Fruit fly (Drosophila melanogaster) whole organism, embryonic: Measurements from ENCODE around the gene Ldsdh1.

Experiments used
- Adf1 ChIP-seq: fragments of 200-800 bp; sonication (Bioruptor generic); IDR thresholded peaks from 2 replicates; pipeline ENCODE4 v1.3.6; 2022; ENCODE audit warnings: missing biosample characterization, missing genetic modification characterization
- CG12071 ChIP-seq: fragments of 200-800 bp; sonication (Bioruptor generic); optimal IDR thresholded peaks from 3 replicates; lab custom pipeline; 2018; ENCODE audit warnings: missing biosample characterization, mild to moderate bottlenecking, missing genetic modification characterization
- CG13287 ChIP-seq: fragments of 200-800 bp; sonication (Bioruptor generic); IDR thresholded peaks from 2 replicates; pipeline ENCODE4 v1.3.6; 2022; ENCODE audit warnings: missing biosample characterization, missing genetic modification characterization; ENCODE audit not compliant: partially characterized antibody
- CG13775 ChIP-seq: fragments of 200-800 bp; sonication (Bioruptor generic); optimal IDR thresholded peaks from 3 replicates; lab custom pipeline; 2017; ENCODE audit warnings: missing biosample characterization, mild to moderate bottlenecking, missing genetic modification characterization
- CG15479 ChIP-seq: fragments of 200-800 bp; sonication (Bioruptor generic); optimal IDR thresholded peaks from 3 replicates; lab custom pipeline; 2019; ENCODE audit warnings: missing biosample characterization, mild to moderate bottlenecking, missing genetic modification characterization, moderate library complexity
- CG15514 ChIP-seq: fragments of 200-800 bp; sonication (Bioruptor generic); optimal IDR thresholded peaks from 3 replicates; lab custom pipeline; 2017; ENCODE audit warnings: missing biosample characterization, missing genetic modification characterization, mild to moderate bottlenecking, moderate library complexity, missing genetic modification reagents
- CG1603 ChIP-seq: fragments of 200-800 bp; sonication (Bioruptor generic); optimal IDR thresholded peaks from 2 replicates; lab custom pipeline; 2019; ENCODE audit warnings: missing biosample characterization, mild to moderate bottlenecking, missing genetic modification characterization, moderate library complexity
- CG16815 ChIP-seq: fragments of 200-800 bp; sonication (Bioruptor generic); optimal IDR thresholded peaks from 3 replicates; lab custom pipeline; 2017; ENCODE audit warnings: missing biosample characterization, mild to moderate bottlenecking, missing genetic modification characterization
- CG18764 ChIP-seq: fragments of 200-800 bp; sonication (Bioruptor generic); optimal IDR thresholded peaks from 3 replicates; lab custom pipeline; 2016; ENCODE audit warnings: missing biosample characterization, missing genetic modification characterization
- CG2116 ChIP-seq: fragments of 200-800 bp; sonication (Bioruptor generic); optimal IDR thresholded peaks from 3 replicates; lab custom pipeline; 2018; ENCODE audit warnings: missing biosample characterization, mild to moderate bottlenecking, missing genetic modification characterization
- CG2678 ChIP-seq: fragments of 200-800 bp; sonication (Bioruptor generic); optimal IDR thresholded peaks from 3 replicates; lab custom pipeline; 2019; ENCODE audit warnings: missing biosample characterization, mild to moderate bottlenecking, missing genetic modification characterization, moderate library complexity
- CG3726 ChIP-seq: fragments of 200-800 bp; sonication (Bioruptor generic); IDR thresholded peaks from 3 replicates; pipeline ENCODE4, ENCODE4 v1.3.6; 2022; ENCODE audit warnings: missing biosample characterization, missing genetic modification characterization
- CG3847 ChIP-seq: fragments of 200-800 bp; sonication (Bioruptor generic); IDR thresholded peaks from 2 replicates; pipeline ENCODE4 v1.3.6; 2022; ENCODE audit warnings: missing biosample characterization, missing genetic modification characterization
- CG7839 ChIP-seq: fragments of 200-800 bp; sonication (Bioruptor generic); optimal IDR thresholded peaks from 3 replicates; lab custom pipeline; 2018; ENCODE audit warnings: missing biosample characterization, mild to moderate bottlenecking, missing genetic modification characterization, moderate library complexity
- CG8089 ChIP-seq: fragments of 200-800 bp; sonication (Bioruptor generic); optimal IDR thresholded peaks from 3 replicates; lab custom pipeline; 2016; ENCODE audit warnings: missing biosample characterization, missing genetic modification characterization
- CG8388 ChIP-seq: fragments of 200-800 bp; sonication (Bioruptor generic); optimal IDR thresholded peaks from 2 replicates; lab custom pipeline; 2019; ENCODE audit warnings: missing biosample characterization, mild to moderate bottlenecking, missing genetic modification characterization, moderate library complexity
- CoRest ChIP-seq: fragments of 200-800 bp; sonication (Bioruptor generic); optimal IDR thresholded peaks from 3 replicates; lab custom pipeline; 2018; ENCODE audit warnings: missing biosample characterization, mild to moderate bottlenecking, missing genetic modification characterization, moderate library complexity
- D19A ChIP-seq: fragments of 200-800 bp; optimal IDR thresholded peaks from 3 replicates; lab custom pipeline; 2019; ENCODE audit warnings: missing biosample characterization, mild to moderate bottlenecking, missing genetic modification characterization, moderate library complexity
- Dip2 ChIP-seq: fragments of 200-800 bp; sonication (Bioruptor generic); IDR thresholded peaks from 2 replicates; pipeline ENCODE4 v1.3.6; 2022; ENCODE audit warnings: missing biosample characterization, missing genetic modification characterization
- HLHmδ ChIP-seq: fragments of 200-800 bp; sonication (Bioruptor generic); optimal IDR thresholded peaks from 2 replicates; lab custom pipeline; 2018; ENCODE audit warnings: missing biosample characterization, mild to moderate bottlenecking, missing genetic modification characterization, moderate library complexity
- Hr51 ChIP-seq, 2 experiments: fragments of 200-800 bp; sonication (Bioruptor generic); optimal IDR thresholded peaks; 2 replicates in 1 of 2; 3 replicates in 1 of 2; lab custom pipeline; 2016 to 2018; ENCODE audit warnings: missing biosample characterization in 2 of 2, missing genetic modification characterization in 2 of 2, mild to moderate bottlenecking in 1 of 2, moderate library complexity in 1 of 2
- Lhr ChIP-seq: fragments of 200-800 bp; sonication (Bioruptor generic); optimal IDR thresholded peaks from 3 replicates; lab custom pipeline; 2017; ENCODE audit warnings: mild to moderate bottlenecking, missing biosample characterization, missing genetic modification reagents, missing genetic modification characterization
- MBD-R2 ChIP-seq: fragments of 200-800 bp; sonication (Bioruptor generic); IDR thresholded peaks from 2 replicates; pipeline ENCODE4 v1.3.6; 2022; ENCODE audit warnings: missing biosample characterization, missing genetic modification characterization
- Med ChIP-seq: fragments of 200-800 bp; sonication (Bioruptor generic); peaks from one replicate; lab custom pipeline; 2016; ENCODE audit warnings: missing biosample characterization, missing genetic modification characterization, mild to moderate bottlenecking, inconsistent platforms, moderate library complexity
- Meics ChIP-seq: fragments of 200-800 bp; sonication (Bioruptor generic); optimal IDR thresholded peaks from 2 replicates; lab custom pipeline; 2017; ENCODE audit warnings: missing biosample characterization, mild to moderate bottlenecking, missing genetic modification characterization
- Neu2 ChIP-seq: fragments of 200-800 bp; sonication (Bioruptor generic); optimal IDR thresholded peaks from 3 replicates; lab custom pipeline; 2016; ENCODE audit warnings: missing biosample characterization, missing genetic modification characterization, borderline replicate concordance
- Nf-YB ChIP-seq: fragments of 200-800 bp; sonication (Bioruptor generic); optimal IDR thresholded peaks from 3 replicates; lab custom pipeline; 2019; ENCODE audit warnings: missing biosample characterization, mild to moderate bottlenecking, missing genetic modification characterization, moderate library complexity
- Scr ChIP-seq: fragments of 200-800 bp; sonication (Bioruptor generic); IDR thresholded peaks from 2 replicates; pipeline ENCODE4 v1.3.6; 2022; ENCODE audit warnings: missing biosample characterization, missing genetic modification characterization; ENCODE audit not compliant: partially characterized antibody
- Six4 ChIP-seq: fragments of 200-800 bp; sonication (Bioruptor generic); optimal IDR thresholded peaks from 2 replicates; lab custom pipeline; 2016; ENCODE audit warnings: missing biosample characterization, missing genetic modification characterization
- Sox100B ChIP-seq: fragments of 200-800 bp; sonication (Bioruptor generic); optimal IDR thresholded peaks from 3 replicates; lab custom pipeline; 2018; ENCODE audit warnings: missing biosample characterization, mild to moderate bottlenecking, missing genetic modification characterization
- ato ChIP-seq: fragments of 200-800 bp; sonication (Bioruptor generic); IDR thresholded peaks from 2 replicates; pipeline ENCODE4 v1.3.6; 2022; ENCODE audit warnings: missing biosample characterization, missing genetic modification characterization; ENCODE audit not compliant: partially characterized antibody
- cad ChIP-seq: fragments of >200 bp; optimal IDR thresholded peaks from 2 replicates; lab custom pipeline; 2017; ENCODE audit warnings: missing biosample characterization, missing genetic modification characterization
- caup ChIP-seq: fragments of 200-800 bp; sonication (Bioruptor generic); optimal IDR thresholded peaks from 3 replicates; lab custom pipeline; 2017; ENCODE audit warnings: missing biosample characterization, mild to moderate bottlenecking, missing genetic modification characterization, moderate library complexity; ENCODE audit not compliant: severe bottlenecking
- cg ChIP-seq: fragments of 200-800 bp; sonication (Bioruptor generic); optimal IDR thresholded peaks from 3 replicates; lab custom pipeline; 2019; ENCODE audit warnings: missing biosample characterization, mild to moderate bottlenecking, missing genetic modification characterization, moderate library complexity
- en ChIP-seq: fragments of 200-800 bp; sonication (Bioruptor generic); optimal IDR thresholded peaks from 2 replicates; lab custom pipeline; 2016; ENCODE audit warnings: missing biosample characterization, missing genetic modification characterization
- fd102C ChIP-seq: fragments of 200-800 bp; sonication (Bioruptor generic); optimal IDR thresholded peaks from 2 replicates; lab custom pipeline; 2018; ENCODE audit warnings: missing biosample characterization, mild to moderate bottlenecking, missing genetic modification characterization, moderate library complexity
- fd64A ChIP-seq: fragments of 200-800 bp; sonication (Bioruptor generic); optimal IDR thresholded peaks from 3 replicates; lab custom pipeline; 2018; ENCODE audit warnings: missing biosample characterization, mild to moderate bottlenecking, missing genetic modification characterization
- fu2 ChIP-seq: fragments of 200-800 bp; sonication (Bioruptor generic); optimal IDR thresholded peaks from 2 replicates; lab custom pipeline; 2016; ENCODE audit warnings: missing biosample characterization, missing genetic modification characterization
- jing ChIP-seq: fragments of 200-800 bp; sonication (Bioruptor generic); optimal IDR thresholded peaks from 2 replicates; lab custom pipeline; 2018; ENCODE audit warnings: missing biosample characterization, mild to moderate bottlenecking, missing genetic modification characterization
- jumu ChIP-seq: fragments of 200-800 bp; sonication (Bioruptor generic); optimal IDR thresholded peaks from 3 replicates; lab custom pipeline; 2016; ENCODE audit warnings: missing biosample characterization, missing genetic modification characterization
- nerfin-1 ChIP-seq: fragments of 200-800 bp; sonication (Bioruptor generic); optimal IDR thresholded peaks from 3 replicates; lab custom pipeline; 2019; ENCODE audit warnings: missing biosample characterization, mild to moderate bottlenecking, missing genetic modification characterization, moderate library complexity
- peb ChIP-seq: fragments of 200-800 bp; sonication (Bioruptor generic); IDR thresholded peaks from 2 replicates; pipeline ENCODE4 v1.3.6; 2022; ENCODE audit warnings: missing biosample characterization, missing genetic modification characterization
- pfk ChIP-seq: fragments of 200-800 bp; sonication (Bioruptor generic); optimal IDR thresholded peaks from 2 replicates; lab custom pipeline; 2018; ENCODE audit warnings: missing biosample characterization, mild to moderate bottlenecking, missing genetic modification characterization, moderate library complexity
- ranshi ChIP-seq: fragments of 200-800 bp; sonication (Bioruptor generic); IDR thresholded peaks from 2 replicates; pipeline ENCODE4 v1.3.6; 2022; ENCODE audit warnings: missing biosample characterization, missing genetic modification characterization
- sima ChIP-seq: fragments of 200-800 bp; sonication (Bioruptor generic); optimal IDR thresholded peaks from 2 replicates; lab custom pipeline; 2016; ENCODE audit warnings: missing biosample characterization, missing genetic modification characterization
- so ChIP-seq: fragments of 200-800 bp; sonication (Bioruptor generic); IDR thresholded peaks from 3 replicates; pipeline ENCODE4 v1.3.6; 2022; ENCODE audit warnings: missing biosample characterization, missing genetic modification characterization
- sqz ChIP-seq: fragments of 200-800 bp; sonication (Bioruptor generic); optimal IDR thresholded peaks from 3 replicates; lab custom pipeline; 2018; ENCODE audit warnings: missing biosample characterization, mild to moderate bottlenecking, missing genetic modification characterization
- tin ChIP-seq: fragments of 200-800 bp; sonication (Bioruptor generic); optimal IDR thresholded peaks from 3 replicates; lab custom pipeline; 2016; ENCODE audit warnings: missing biosample characterization, missing genetic modification characterization
- unc-4 ChIP-seq: fragments of 200-800 bp; sonication (Bioruptor generic); IDR thresholded peaks from 2 replicates; pipeline ENCODE4 v1.3.6; 2022; ENCODE audit warnings: missing biosample characterization, missing genetic modification characterization; ENCODE audit not compliant: partially characterized antibody
- wdn ChIP-seq: fragments of 200-800 bp; sonication (Bioruptor generic); IDR thresholded peaks from 2 replicates; pipeline ENCODE4 v1.3.6; 2022; ENCODE audit warnings: missing biosample characterization, missing genetic modification characterization
- zen ChIP-seq: fragments of 200-800 bp; sonication (Bioruptor generic); optimal IDR thresholded peaks from 3 replicates; lab custom pipeline; 2018; ENCODE audit warnings: missing biosample characterization, mild to moderate bottlenecking, missing genetic modification characterization, moderate library complexity

Gene Ldsdh1

dm6 chrX:8120939-8121338, 39.5 kb upstream of the Ldsdh1 start, which contains the start of gene CG2260 (continued):
- TF ChIP-seq wdn (GFP tag; lab: Robert Waterston, UW) = no peak
- TF ChIP-seq Sox100B (GFP tag; lab: Kevin White, UChicago) = no peak
- no peak for TF ChIP-seq Meics (GFP tag; lab: Kevin White, UChicago)
- no peak for TF ChIP-seq Adf1 (GFP tag; lab: Robert Waterston, UW)
- TF ChIP-seq CG18764 (GFP tag; lab: Kevin White, UChicago) = no peak
- TF ChIP-seq fu2 (GFP tag; lab: Kevin White, UChicago) = no peak
- no peak for TF ChIP-seq zen (tag; lab: Kevin White, UChicago)
- no peak for TF ChIP-seq CG15479 (GFP tag; lab: Kevin White, UChicago)
- TF ChIP-seq CG2678 (tag; lab: Kevin White, UChicago) = no peak
- no peak for TF ChIP-seq so
- no peak for TF ChIP-seq nerfin-1
- no peak for TF ChIP-seq pfk (GFP tag; lab: Kevin White, UChicago)
- TF ChIP-seq cad (GFP tag; lab: Kevin White, UChicago) = no peak
- no peak for TF ChIP-seq ranshi (GFP tag; lab: Robert Waterston, UW)
- no peak for TF ChIP-seq ato
- no peak for TF ChIP-seq Nf-YB (GFP tag; lab: Kevin White, UChicago)
- no peak for TF ChIP-seq en (GFP tag; lab: Kevin White, UChicago)
- TF ChIP-seq CG16815 (GFP tag; lab: Kevin White, UChicago) = no peak
- TF ChIP-seq CG8388 (GFP tag; lab: Kevin White, UChicago) = no peak
- TF ChIP-seq fd64A (GFP tag; lab: Kevin White, UChicago) = no peak
- no peak for TF ChIP-seq caup (GFP tag; lab: Kevin White, UChicago)
- peak; percentile 27; the same call in 1 of the 2 replicates for TF ChIP-seq CG13287 (GFP tag; lab: Robert Waterston, UW)
- TF ChIP-seq Six4 (GFP tag; lab: Kevin White, UChicago) = no peak
- TF ChIP-seq peb (GFP tag; lab: Robert Waterston, UW) = no peak
- TF ChIP-seq sqz (GFP tag; lab: Kevin White, UChicago) = no peak
- TF ChIP-seq tin = no peak
- no peak for TF ChIP-seq jumu (GFP tag; lab: Kevin White, UChicago)
- peak; percentile 77 for TF ChIP-seq MBD-R2 (GFP tag; lab: Robert Waterston, UW)
- TF ChIP-seq CG8089 = no peak
- TF ChIP-seq CG13775 (GFP tag; lab: Kevin White, UChicago) = no peak
- no peak for TF ChIP-seq Neu2
- no peak for TF ChIP-seq HLHmδ (GFP tag; lab: Kevin White, UChicago)
- TF ChIP-seq CoRest (tag; lab: Kevin White, UChicago) = no peak
- peak; percentile 40 for TF ChIP-seq unc-4 (GFP tag; lab: Robert Waterston, UW)
- no peak for TF ChIP-seq cg (GFP tag; lab: Kevin White, UChicago)
- TF ChIP-seq Scr (GFP tag; lab: Robert Waterston, UW) = no peak
- TF ChIP-seq CG15514 (GFP tag; lab: Kevin White, UChicago) = peak; percentile 75
- no peak for TF ChIP-seq CG7839 (tag; lab: Kevin White, UChicago)
- TF ChIP-seq Hr51 (GFP tag; optimal IDR thresholded peaks at IDR 0.05; lab: Kevin White, UChicago) = no peak
- TF ChIP-seq sima (GFP tag; lab: Kevin White, UChicago) = no peak
- no peak for TF ChIP-seq jing (GFP tag; lab: Kevin White, UChicago)
- no peak for TF ChIP-seq CG3847
- TF ChIP-seq Lhr (GFP tag; lab: Kevin White, UChicago) = no peak
- TF ChIP-seq CG12071 = no peak
- TF ChIP-seq fd102C (GFP tag; lab: Kevin White, UChicago) = no peak
- TF ChIP-seq CG2116 (GFP tag; lab: Kevin White, UChicago) = peak; percentile 68
- TF ChIP-seq D19A = no peak
- TF ChIP-seq Med = peak; percentile 41
- TF ChIP-seq CG3726 (GFP tag; lab: Robert Waterston, UW) = no peak
- TF ChIP-seq CG1603 (tag; lab: Kevin White, UChicago) = peak; percentile 31
- TF ChIP-seq Dip2 (GFP tag; lab: Robert Waterston, UW) = no peak
